Fruit fly (Drosophila melanogaster): ENCODE measurements around the gene hep.
A peak's percentile ranks its signal among the peaks of the same experiment; 100 is the strongest.

Gene hep

dm6 chrX:13135702-13136101 lies 45.5 kb upstream of the hep start (continued):
- TF ChIP-seq esg (GFP tag; conservative IDR thresholded peaks at IDR 0.05) (peak; percentile 38; the same call in 1 of the 2 replicates), CG18262 (tag; optimal IDR thresholded peaks at IDR 0.05) (peak; percentile 53), Usf (GFP tag; optimal IDR thresholded peaks at IDR 0.05) (no peak), NC2β (GFP tag; optimal IDR thresholded peaks at IDR 0.05) (peak; percentile 10), CG13287 (GFP tag; IDR thresholded peaks at IDR 0.05; ENCODE audit: partially characterized antibody) (no peak), vfl (GFP tag; optimal IDR thresholded peaks at IDR 0.05) (no peak), CG10565 (GFP tag; optimal IDR thresholded peaks at IDR 0.05) (no peak), gsb-n (tag; optimal IDR thresholded peaks at IDR 0.05) (no peak), CG6854 (GFP tag; optimal IDR thresholded peaks at IDR 0.05) (no peak), CG14710 (tag; optimal IDR thresholded peaks at IDR 0.05) (peak; percentile 24), seq (GFP tag; IDR thresholded peaks at IDR 0.05) (0 out of 2 replicates have a peak, but pooled peaks have one; percentile 33), run (tag; optimal IDR thresholded peaks at IDR 0.05) (peak; percentile 57), Antp (GFP tag; optimal IDR thresholded peaks at IDR 0.05) (peak; percentile 40), aop (GFP tag; IDR thresholded peaks at IDR 0.05) (no peak), nmo (GFP tag; optimal IDR thresholded peaks at IDR 0.05) (peak; percentile 53), Dp (GFP tag; optimal IDR thresholded peaks at IDR 0.05) (no peak), sens-2 (GFP tag; IDR thresholded peaks at IDR 0.05) (0 out of 2 replicates have a peak, but pooled peaks have one; percentile 39), Med (GFP tag) (peak; percentile 89), CG11560 (tag; IDR thresholded peaks at IDR 0.05) (no peak), CG34224 (GFP tag; IDR thresholded peaks at IDR 0.05; ENCODE audit: partially characterized antibody) (no peak), CG12744 (GFP tag; optimal IDR thresholded peaks at IDR 0.05) (peak; percentile 17), MBD-R2 (GFP tag; IDR thresholded peaks at IDR 0.05) (peak; percentile 24; the same call in 1 of the 2 replicates), mld (GFP tag; IDR thresholded peaks at IDR 0.05; ENCODE audit: partially characterized antibody) (no peak), CG11723 (GFP tag; optimal IDR thresholded peaks at IDR 0.05) (no peak), Ada2b (GFP tag; IDR thresholded peaks at IDR 0.05) (peak; percentile 65), CG8924 (tag; optimal IDR thresholded peaks at IDR 0.05) (peak; percentile 50), CG10274 (GFP tag; optimal IDR thresholded peaks at IDR 0.05) (peak; percentile 39), kah (GFP tag; optimal IDR thresholded peaks at IDR 0.05) (peak; percentile 46), fd102C (GFP tag; optimal IDR thresholded peaks at IDR 0.05) (no peak), CG14441 (GFP tag; IDR thresholded peaks at IDR 0.05) (peak; percentile 53), CG7963 (GFP tag; IDR thresholded peaks at IDR 0.05; ENCODE audit: partially characterized antibody) (no peak), Dip3 (GFP tag; optimal IDR thresholded peaks at IDR 0.05) (peak; percentile 42), Hr39 (optimal IDR thresholded peaks at IDR 0.05) (no peak), CG10147 (GFP tag; optimal IDR thresholded peaks at IDR 0.05) (no peak), ci (GFP tag; IDR thresholded peaks at IDR 0.05) (peak; percentile 88), pho (GFP tag; optimal IDR thresholded peaks at IDR 0.05) (peak; percentile 2), CG2712 (tag; optimal IDR thresholded peaks at IDR 0.05) (peak; percentile 64), CG16779 (GFP tag; IDR thresholded peaks at IDR 0.05) (no peak), CG11504 (tag; optimal IDR thresholded peaks at IDR 0.05) (peak; percentile 79), CG8089 (GFP tag; optimal IDR thresholded peaks at IDR 0.05) (peak; percentile 15), Kr (GFP tag; optimal IDR thresholded peaks at IDR 0.05) (no peak), row (GFP tag; IDR thresholded peaks at IDR 0.05) (peak; percentile 60), CG9932 (GFP tag; IDR thresholded peaks at IDR 0.05) (0 out of 2 replicates have a peak, but pooled peaks have one; percentile 13), h (optimal IDR thresholded peaks at IDR 0.05) (no peak), Abd-B (GFP tag; optimal IDR thresholded peaks at IDR 0.05) (peak; percentile 23), Dek (tag; optimal IDR thresholded peaks at IDR 0.05) (peak; percentile 15), wdn (GFP tag; IDR thresholded peaks at IDR 0.05) (0 out of 2 replicates have a peak, but pooled peaks have one; percentile 8), Six4 (GFP tag; optimal IDR thresholded peaks at IDR 0.05) (peak; percentile 26), CG12155 (GFP tag; optimal IDR thresholded peaks at IDR 0.05) (peak; percentile 29), CG1603 (tag; optimal IDR thresholded peaks at IDR 0.05) (peak; percentile 74), CG13424 (tag; optimal IDR thresholded peaks at IDR 0.05) (peak; percentile 64), ranshi (GFP tag; IDR thresholded peaks at IDR 0.05) (peak; percentile 69)

All from whole organism, embryonic.